Fruit fly (Drosophila melanogaster) S2 (cell line): Measurements from ENCODE around the gene Polr1E.

Experiments used
- CG8478 ChIP-seq: fragments of >200 bp; optimal IDR thresholded peaks from 2 replicates; lab custom pipeline; 2018
- CTCF ChIP-seq, 2 experiments: fragments of >200 bp; optimal IDR thresholded peaks; 2 replicates each; lab custom pipeline; 2018

DNA sequence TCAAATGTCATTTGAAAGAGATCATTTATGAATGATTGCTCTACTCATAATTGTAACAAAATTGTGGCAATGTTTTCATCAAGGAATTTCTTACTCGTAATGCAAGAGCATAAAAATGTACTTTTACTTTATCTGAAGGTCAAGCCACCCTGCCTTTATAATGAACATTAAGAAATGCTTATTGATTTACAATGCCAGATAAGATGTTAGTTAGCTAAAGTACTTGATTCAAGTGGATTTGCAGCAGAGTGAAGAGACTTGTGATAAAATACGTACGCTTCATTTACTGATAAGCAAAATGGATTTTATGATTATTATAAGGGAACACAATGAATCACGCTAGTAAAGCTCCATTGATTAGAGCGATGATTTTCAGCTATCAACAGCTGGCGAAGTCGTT is 9.7 kb downstream of the Polr1E start:
- no peak for TF ChIP-seq CG8478 (lab: Kevin White, UChicago)
- no peak for TF ChIP-seq CTCF (optimal IDR thresholded peaks at IDR 0.05; lab: Kevin White, UChicago)
